Fruit fly (Drosophila melanogaster) whole organism, embryonic: ENCODE measurements around the gene Zyx.

Experiments used
- Atf6 ChIP-seq: fragments of 200-800 bp; sonication (Bioruptor generic); IDR thresholded peaks from 2 replicates; pipeline ENCODE4 v1.3.6; 2022; ENCODE audit warnings: missing biosample characterization, missing genetic modification characterization
- Awh ChIP-seq: fragments of 200-800 bp; sonication (Bioruptor generic); IDR thresholded peaks from 2 replicates; pipeline ENCODE4, ENCODE4 v1.3.6; 2022; ENCODE audit warnings: missing biosample characterization, missing genetic modification characterization
- CG11398 ChIP-seq: fragments of 200-800 bp; sonication (Bioruptor generic); optimal IDR thresholded peaks from 2 replicates; lab custom pipeline; 2016; ENCODE audit warnings: missing biosample characterization, missing genetic modification characterization
- CG14014 ChIP-seq: fragments of 200-800 bp; sonication (Bioruptor generic); IDR thresholded peaks from 2 replicates; pipeline ENCODE4 v1.3.6; 2022; ENCODE audit warnings: missing biosample characterization, missing genetic modification characterization
- CG15514 ChIP-seq: fragments of 200-800 bp; sonication (Bioruptor generic); optimal IDR thresholded peaks from 3 replicates; lab custom pipeline; 2017; ENCODE audit warnings: missing biosample characterization, missing genetic modification characterization, mild to moderate bottlenecking, moderate library complexity, missing genetic modification reagents
- CG17328 ChIP-seq: fragments of 200-800 bp; sonication (Bioruptor generic); IDR thresholded peaks from 2 replicates; pipeline ENCODE4 v1.3.6; 2022; ENCODE audit warnings: missing biosample characterization, missing genetic modification characterization
- CG2199 ChIP-seq: fragments of 200-800 bp; sonication (Bioruptor generic); IDR thresholded peaks from 3 replicates; pipeline ENCODE4 v1.3.6; 2022; ENCODE audit warnings: missing biosample characterization, missing genetic modification characterization
- CG2875 ChIP-seq: fragments of 200-800 bp; sonication (Bioruptor generic); optimal IDR thresholded peaks from 2 replicates; lab custom pipeline; 2017; ENCODE audit warnings: missing biosample characterization, mild to moderate bottlenecking, missing genetic modification characterization, missing genetic modification reagents
- CG31388 ChIP-seq: fragments of 200-800 bp; sonication (Bioruptor generic); optimal IDR thresholded peaks from 2 replicates; lab custom pipeline; 2016; ENCODE audit warnings: missing biosample characterization, missing genetic modification characterization
- CG3281 ChIP-seq: fragments of 200-800 bp; sonication (Bioruptor generic); optimal IDR thresholded peaks from 3 replicates; lab custom pipeline; 2017; ENCODE audit warnings: missing biosample characterization, mild to moderate bottlenecking, missing genetic modification characterization
- CG34422 ChIP-seq: fragments of 200-800 bp; sonication (Bioruptor generic); IDR thresholded peaks from 3 replicates; pipeline ENCODE4 v1.3.6; 2022; ENCODE audit warnings: missing biosample characterization, missing genetic modification characterization
- CG4424 ChIP-seq: fragments of 200-800 bp; sonication (Bioruptor generic); optimal IDR thresholded peaks from 3 replicates; lab custom pipeline; 2016; ENCODE audit warnings: missing biosample characterization, missing genetic modification characterization
- Dref ChIP-seq: fragments of 200-800 bp; sonication (Bioruptor generic); IDR thresholded peaks from 2 replicates; pipeline ENCODE4 v1.3.6; 2022; ENCODE audit warnings: missing biosample characterization, missing genetic modification characterization
- Eip74EF ChIP-seq, 2 experiments: fragments of 200-800 bp in 1 of 2; fragments of >200 bp in 1 of 2; sonication (Bioruptor generic) in 1 of 2; optimal IDR thresholded peaks; 2 replicates each; lab custom pipeline; 2017 to 2019; ENCODE audit warnings: missing biosample characterization in 2 of 2, missing genetic modification characterization in 2 of 2, mild to moderate bottlenecking in 1 of 2, moderate library complexity in 1 of 2
- Gug ChIP-seq: fragments of 200-800 bp; sonication (Bioruptor generic); IDR thresholded peaks from 4 replicates; pipeline ENCODE4 v1.3.6; 2022; ENCODE audit warnings: missing biosample characterization, missing genetic modification characterization
- Max ChIP-seq: fragments of 200-800 bp; sonication (Bioruptor generic); optimal IDR thresholded peaks from 2 replicates; lab custom pipeline; 2016; ENCODE audit warnings: missing biosample characterization, mild to moderate bottlenecking, missing genetic modification characterization
- Mes4 ChIP-seq: fragments of 200-800 bp; sonication (Bioruptor generic); optimal IDR thresholded peaks from 2 replicates; lab custom pipeline; 2016; ENCODE audit warnings: missing biosample characterization, missing genetic modification characterization
- Poxn ChIP-seq: fragments of 200-800 bp; sonication (Bioruptor generic); IDR thresholded peaks from 2 replicates; pipeline ENCODE4 v1.3.6; 2022; ENCODE audit warnings: missing biosample characterization, missing genetic modification characterization
- Sox100B ChIP-seq: fragments of 200-800 bp; sonication (Bioruptor generic); optimal IDR thresholded peaks from 3 replicates; lab custom pipeline; 2018; ENCODE audit warnings: missing biosample characterization, mild to moderate bottlenecking, missing genetic modification characterization
- Sry-β ChIP-seq: fragments of 200-800 bp; sonication (Bioruptor generic); optimal IDR thresholded peaks from 2 replicates; lab custom pipeline; 2018; ENCODE audit warnings: missing biosample characterization, mild to moderate bottlenecking, missing genetic modification characterization, moderate library complexity
- amos ChIP-seq: fragments of 200-800 bp; sonication (Bioruptor generic); IDR thresholded peaks from 2 replicates; pipeline ENCODE4 v1.3.6; 2022; ENCODE audit warnings: missing biosample characterization, missing genetic modification characterization; ENCODE audit not compliant: partially characterized antibody
- bcd ChIP-seq: fragments of 200-800 bp; sonication (Bioruptor generic); optimal IDR thresholded peaks from 2 replicates; lab custom pipeline; 2017; ENCODE audit warnings: missing biosample characterization, mild to moderate bottlenecking, missing genetic modification characterization
- bsh ChIP-seq, 2 experiments: fragments of 200-800 bp; sonication (Bioruptor generic); optimal IDR thresholded peaks; 2 replicates each; lab custom pipeline; 2017 to 2018; ENCODE audit warnings: mild to moderate bottlenecking in 2 of 2, missing biosample characterization in 2 of 2, missing genetic modification characterization in 2 of 2, moderate library complexity in 1 of 2
- btn ChIP-seq: fragments of 200-800 bp; sonication (Bioruptor generic); optimal IDR thresholded peaks from 2 replicates; lab custom pipeline; 2016; ENCODE audit warnings: missing biosample characterization, missing genetic modification characterization
- cato ChIP-seq: fragments of 200-800 bp; sonication (Bioruptor generic); optimal IDR thresholded peaks from 2 replicates; lab custom pipeline; 2016; ENCODE audit warnings: missing biosample characterization, missing genetic modification characterization, borderline replicate concordance
- fu2 ChIP-seq: fragments of 200-800 bp; sonication (Bioruptor generic); optimal IDR thresholded peaks from 2 replicates; lab custom pipeline; 2016; ENCODE audit warnings: missing biosample characterization, missing genetic modification characterization
- lab ChIP-seq: fragments of 200-800 bp; sonication (Bioruptor generic); optimal IDR thresholded peaks from 3 replicates; lab custom pipeline; 2017; ENCODE audit warnings: missing biosample characterization, missing genetic modification characterization, mild to moderate bottlenecking, moderate library complexity, missing genetic modification reagents
- lov ChIP-seq, 2 experiments: fragments of 200-800 bp in 1 of 2; fragments of >200 bp in 1 of 2; sonication (Bioruptor generic) in 1 of 2; IDR thresholded peaks in 1 of 2; optimal IDR thresholded peaks in 1 of 2; 2 replicates in 1 of 2; 3 replicates in 1 of 2; pipeline versions ENCODE4 v1.3.6 to Lab custom; 2017 to 2022; ENCODE audit warnings: missing biosample characterization in 1 of 2, missing genetic modification characterization in 1 of 2
- nom ChIP-seq: fragments of 200-800 bp; sonication (Bioruptor generic); optimal IDR thresholded peaks from 2 replicates; lab custom pipeline; 2017; ENCODE audit warnings: missing biosample characterization, missing genetic modification characterization, mild to moderate bottlenecking, moderate library complexity, missing genetic modification reagents
- odd ChIP-seq: fragments of 200-800 bp; sonication (Bioruptor generic); optimal IDR thresholded peaks from 2 replicates; lab custom pipeline; 2017; ENCODE audit warnings: missing biosample characterization, mild to moderate bottlenecking, missing genetic modification characterization
- so ChIP-seq: fragments of 200-800 bp; sonication (Bioruptor generic); IDR thresholded peaks from 3 replicates; pipeline ENCODE4 v1.3.6; 2022; ENCODE audit warnings: missing biosample characterization, missing genetic modification characterization
- tin ChIP-seq: fragments of 200-800 bp; sonication (Bioruptor generic); optimal IDR thresholded peaks from 3 replicates; lab custom pipeline; 2016; ENCODE audit warnings: missing biosample characterization, missing genetic modification characterization
- unpg ChIP-seq: fragments of 200-800 bp; sonication (Bioruptor generic); optimal IDR thresholded peaks from 3 replicates; lab custom pipeline; 2018; ENCODE audit warnings: missing biosample characterization, mild to moderate bottlenecking, missing genetic modification characterization, moderate library complexity
- zfh2 ChIP-seq: fragments of 200-800 bp; sonication (Bioruptor generic); optimal IDR thresholded peaks from 2 replicates; lab custom pipeline; 2016; ENCODE audit warnings: missing biosample characterization, missing genetic modification characterization

Zyx gene

DNA sequence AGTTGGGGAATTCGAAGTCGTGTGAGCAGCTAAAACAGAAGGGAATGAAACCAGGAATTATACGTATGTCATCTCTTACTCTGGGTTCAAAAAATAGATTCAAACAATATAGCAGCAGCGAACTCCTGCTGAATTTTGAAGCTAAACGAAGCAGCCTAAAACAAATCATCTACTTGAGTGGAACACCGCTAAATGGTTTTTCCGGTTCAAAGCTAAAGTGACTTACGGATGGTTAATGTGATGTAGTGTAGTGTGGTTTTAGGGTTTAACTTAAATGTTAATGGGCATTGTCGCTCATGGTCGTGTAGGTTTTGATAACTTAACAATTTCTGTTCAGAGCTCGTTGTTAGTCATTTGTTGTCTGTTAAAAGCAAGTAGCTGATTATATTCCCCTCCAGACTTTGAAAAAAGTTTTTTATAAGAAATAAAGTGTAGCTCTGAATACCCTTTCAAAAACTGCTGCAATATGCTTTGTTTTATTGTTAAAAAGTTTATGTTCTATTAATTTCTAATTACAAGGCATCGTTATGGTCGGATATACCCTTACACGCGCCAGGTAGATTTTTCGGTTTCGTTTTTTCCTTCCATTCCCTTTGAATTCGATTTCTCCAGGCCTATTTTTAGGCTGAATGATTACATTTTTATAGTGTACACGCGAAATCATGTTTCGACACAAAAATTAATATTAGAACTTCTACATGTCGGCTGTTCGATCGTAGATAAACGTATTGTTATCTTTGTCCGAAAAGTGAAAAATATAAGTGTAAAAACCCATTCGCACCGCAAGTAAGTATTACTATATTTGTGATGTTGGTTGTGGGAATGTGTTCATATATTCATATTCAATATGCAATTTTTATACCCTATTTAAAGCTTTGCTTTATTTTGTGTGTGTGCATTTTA is 48.3 kb upstream of the Zyx start (continued):
- TF ChIP-seq zfh2 = peak; percentile 87
- TF ChIP-seq cato (GFP tag; lab: Kevin White, UChicago) = peak; percentile 88
- TF ChIP-seq unpg (GFP tag; lab: Kevin White, UChicago) = peak; percentile 96
- peak; percentile 90 for TF ChIP-seq fu2 (GFP tag; lab: Kevin White, UChicago)
- TF ChIP-seq CG3281 = peak; percentile 85
- no peak for TF ChIP-seq so (GFP tag; lab: Robert Waterston, UW)
- TF ChIP-seq tin (GFP tag; lab: Kevin White, UChicago) = peak; percentile 90
- peak; percentile 91; the same call in 1 of the 2 replicates for TF ChIP-seq CG14014 (GFP tag; lab: Robert Waterston, UW)
- peak in 1 of 2 experiments; percentile 90 for TF ChIP-seq Eip74EF (GFP tag; optimal IDR thresholded peaks at IDR 0.05; lab: Kevin White, UChicago)
- peak; percentile 89 for TF ChIP-seq Max (GFP tag; lab: Kevin White, UChicago)
- peak; percentile 95 for TF ChIP-seq Atf6 (GFP tag; lab: Robert Waterston, UW)
- TF ChIP-seq odd (GFP tag; lab: Kevin White, UChicago) = peak; percentile 83
- no peak; the same call in 3 of the 4 replicates for TF ChIP-seq Gug (GFP tag; lab: Robert Waterston, UW)
- peak; percentile 92 for TF ChIP-seq CG2875 (GFP tag; lab: Kevin White, UChicago)
- peak; percentile 93 for TF ChIP-seq CG4424 (GFP tag; lab: Kevin White, UChicago)
- peak; percentile 94; the same call in 1 of the 2 replicates for TF ChIP-seq CG17328 (GFP tag; lab: Robert Waterston, UW)
- no peak for TF ChIP-seq Poxn
- no peak for TF ChIP-seq CG34422
- no peak for TF ChIP-seq lov (optimal IDR thresholded peaks at IDR 0.05; lab: Kevin White, UChicago)
- no peak; the same call in 2 of the 3 replicates for TF ChIP-seq lov (GFP tag; IDR thresholded peaks at IDR 0.05; lab: Robert Waterston, UW)
- TF ChIP-seq CG11398 (GFP tag; lab: Kevin White, UChicago) = peak; percentile 91
- TF ChIP-seq lab (GFP tag; lab: Kevin White, UChicago) = no peak
- TF ChIP-seq CG31388 (GFP tag; lab: Kevin White, UChicago) = peak; percentile 74
- TF ChIP-seq bsh (GFP tag; optimal IDR thresholded peaks at IDR 0.05; lab: Kevin White, UChicago) = peak; percentile 89 to 96
- peak; percentile 86 for TF ChIP-seq btn (GFP tag; lab: Kevin White, UChicago)
- TF ChIP-seq Sry-β (GFP tag; lab: Kevin White, UChicago) = no peak
- TF ChIP-seq Awh = no peak
- TF ChIP-seq Dref (GFP tag; lab: Robert Waterston, UW) = no peak
- peak; percentile 85 for TF ChIP-seq Sox100B (GFP tag; lab: Kevin White, UChicago)
- peak; percentile 88 for TF ChIP-seq Mes4 (GFP tag; lab: Kevin White, UChicago)
- TF ChIP-seq, all 482 proteins: peak for 285

DNA sequence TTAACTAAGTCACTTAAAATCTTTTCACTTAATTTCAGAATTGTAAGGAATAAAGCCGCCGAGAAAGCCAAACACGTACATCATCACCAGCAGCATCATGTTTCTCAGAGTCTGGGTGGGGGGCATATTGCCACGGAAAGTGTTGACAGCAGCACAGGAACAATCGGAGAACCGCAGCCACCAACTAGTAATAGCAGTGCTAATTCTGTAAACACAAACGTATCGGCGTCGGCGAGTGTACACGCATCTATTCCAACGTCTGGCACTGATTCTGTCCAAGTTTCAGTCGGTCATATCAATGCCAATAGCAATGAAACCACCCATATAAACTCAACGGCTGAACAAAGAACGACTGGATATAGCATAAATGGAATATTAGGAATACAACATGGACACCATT is 41.3 kb upstream of the Zyx start:
- no peak for TF ChIP-seq bcd (GFP tag; lab: Kevin White, UChicago)
- no peak for TF ChIP-seq CG15514
- peak; percentile 94 for TF ChIP-seq CG2199
- no peak for TF ChIP-seq nom (GFP tag; lab: Kevin White, UChicago)
- TF ChIP-seq amos (GFP tag; lab: Robert Waterston, UW) = no peak
